Fruit fly (Drosophila melanogaster): ENCODE results near the gene CG17219.

DNA sequence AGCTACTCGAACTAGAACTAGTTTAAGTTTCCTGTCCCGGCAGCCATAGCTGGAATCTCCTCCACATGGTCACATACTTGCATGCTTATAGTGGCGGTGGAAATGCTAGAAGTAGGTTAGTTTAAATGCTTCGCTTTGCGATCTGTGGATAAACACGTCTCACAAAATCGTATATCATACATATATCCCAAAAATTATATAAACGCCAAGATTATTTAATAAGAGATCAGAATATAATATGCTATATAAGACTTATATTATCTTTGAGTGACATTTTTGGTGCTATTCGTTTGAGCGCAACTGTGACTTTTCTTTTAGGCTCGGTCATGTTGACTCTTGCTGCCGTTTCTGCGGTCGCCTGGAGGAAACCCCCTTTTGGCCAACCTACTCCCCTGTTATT lies 27.1 kb upstream of the CG17219 start:
- TF ChIP-seq Lhr (GFP tag; optimal IDR thresholded peaks at IDR 0.05) (no peak), org-1 (GFP tag; optimal IDR thresholded peaks at IDR 0.05) (no peak), CG10147 (GFP tag; optimal IDR thresholded peaks at IDR 0.05) (no peak), eyg (GFP tag; optimal IDR thresholded peaks at IDR 0.05) (no peak), Dbx (GFP tag; IDR thresholded peaks at IDR 0.05) (no peak), Med (GFP tag) (no peak), Ets97D (GFP tag; optimal IDR thresholded peaks at IDR 0.05) (no peak), CG6654 (GFP tag; optimal IDR thresholded peaks at IDR 0.05) (no peak)

Measured in whole organism, embryonic.